Worm (Caenorhabditis elegans) whole organism, L4 larva: ENCODE measurements around the gene F46C5.1.
A peak's percentile ranks its signal among the peaks of the same experiment; 100 is the strongest.

Experiments
- D1046.2 ChIP-seq: fragments of 200-800 bp; sonication (Bioruptor generic); IDR thresholded peaks from 2 replicates; pipeline ENCODE4 v1.3.6; 2022; ENCODE audit warnings: missing genetic modification characterization, missing compliant biosample characterization
- F10B5.3 ChIP-seq: sonication (generic microtip); optimal IDR thresholded peaks from 2 replicates; lab custom pipeline; 2016; ENCODE audit warnings: mild to moderate bottlenecking, missing genetic modification characterization, missing compliant biosample characterization
- F37D6.2 ChIP-seq: sonication (generic microtip); optimal IDR thresholded peaks from 2 replicates; lab custom pipeline; 2016; ENCODE audit warnings: mild to moderate bottlenecking, missing genetic modification characterization, missing compliant biosample characterization
- R02D3.7 ChIP-seq: fragments of 150-350 bp; sonication (generic microtip); optimal IDR thresholded peaks from 3 replicates; lab custom pipeline; 2014; ENCODE audit warnings: missing biosample characterization, missing genetic modification characterization
- T20F7.1 ChIP-seq: fragments of 200-800 bp; sonication (Bioruptor generic); optimal IDR thresholded peaks from 2 replicates; lab custom pipeline; 2018; ENCODE audit warnings: mild to moderate bottlenecking, missing genetic modification characterization, missing compliant biosample characterization
- Y105C5A.15 ChIP-seq: fragments of 200-800 bp; sonication (Bioruptor generic); IDR thresholded peaks from 2 replicates; pipeline ENCODE4 v1.3.6; 2022; ENCODE audit warnings: missing genetic modification characterization, missing compliant biosample characterization
- aha-1 ChIP-seq: fragments of 150-350 bp; peaks from one replicate; lab custom pipeline; 2014; ENCODE audit warnings: missing biosample characterization, missing genetic modification characterization
- attf-4 ChIP-seq: sonication (generic microtip); optimal IDR thresholded peaks from 3 replicates; lab custom pipeline; 2017; ENCODE audit warnings: missing biosample characterization, missing genetic modification characterization
- ceh-28 ChIP-seq: fragments of 150-350 bp; optimal IDR thresholded peaks from 2 replicates; lab custom pipeline; 2014; ENCODE audit warnings: missing biosample characterization, missing genetic modification reagents, missing genetic modification characterization
- cey-2 ChIP-seq: sonication (generic microtip); optimal IDR thresholded peaks from 3 replicates; lab custom pipeline; 2017; ENCODE audit warnings: missing genetic modification characterization, mild to moderate bottlenecking, missing compliant biosample characterization, antibody characterized with exemption, borderline replicate concordance; ENCODE audit not compliant: insufficient read depth
- daf-16 ChIP-seq, 3 experiments: sonication (generic microtip); optimal IDR thresholded peaks; 2 replicates each; lab custom pipeline; 2016 to 2017; ENCODE audit warnings: missing genetic modification characterization in 3 of 3, missing genetic modification reagents in 3 of 3, mild to moderate bottlenecking in 2 of 3, missing compliant biosample characterization in 2 of 3, missing biosample characterization in 1 of 3, moderate library complexity in 1 of 3
- daf-8 ChIP-seq: fragments of 200-800 bp; sonication (Bioruptor generic); IDR thresholded peaks from 2 replicates; pipeline ENCODE4 v1.3.6; 2022; ENCODE audit warnings: missing genetic modification characterization, missing compliant biosample characterization
- dmd-6 ChIP-seq: fragments of 200-800 bp; sonication (Bioruptor generic); IDR thresholded peaks from 2 replicates; pipeline ENCODE4 v1.3.6; 2022; ENCODE audit warnings: missing genetic modification reagents, missing genetic modification characterization, missing compliant biosample characterization
- dmd-9 ChIP-seq: fragments of 200-800 bp; sonication (Bioruptor generic); IDR thresholded peaks from 2 replicates; pipeline ENCODE4 v1.3.6; 2022; ENCODE audit warnings: missing genetic modification reagents, missing genetic modification characterization, missing compliant biosample characterization
- egl-27 ChIP-seq: sonication (generic microtip); optimal IDR thresholded peaks from 3 replicates; lab custom pipeline; 2017; ENCODE audit warnings: missing biosample characterization, missing genetic modification reagents, missing genetic modification characterization
- egl-43 ChIP-seq: fragments of 200-800 bp; sonication (Bioruptor generic); IDR thresholded peaks from 2 replicates; pipeline ENCODE4 v1.3.6; 2022; ENCODE audit warnings: missing genetic modification reagents, missing genetic modification characterization, missing compliant biosample characterization
- gei-8 ChIP-seq: fragments of 200-800 bp; sonication (Bioruptor generic); optimal IDR thresholded peaks from 2 replicates; lab custom pipeline; 2018; ENCODE audit warnings: mild to moderate bottlenecking, missing genetic modification characterization, missing compliant biosample characterization
- hlh-11 ChIP-seq: fragments of 200-800 bp; sonication (Bioruptor generic); optimal IDR thresholded peaks from 2 replicates; lab custom pipeline; 2018; ENCODE audit warnings: mild to moderate bottlenecking, missing genetic modification characterization, missing compliant biosample characterization
- hlh-30 ChIP-seq: sonication (generic microtip); optimal IDR thresholded peaks from 2 replicates; lab custom pipeline; 2017; ENCODE audit warnings: antibody characterized with exemption, mild to moderate bottlenecking, missing genetic modification characterization, missing compliant biosample characterization; ENCODE audit not compliant: insufficient read depth
- jun-1 ChIP-seq: fragments of 150-350 bp; optimal IDR thresholded peaks from 2 replicates; lab custom pipeline; 2014; ENCODE audit warnings: missing biosample characterization, missing genetic modification reagents, missing genetic modification characterization
- lin-13 ChIP-seq: fragments of 150-350 bp; optimal IDR thresholded peaks from 2 replicates; lab custom pipeline; 2014; ENCODE audit warnings: missing biosample characterization, missing genetic modification reagents, missing genetic modification characterization
- lsy-2 ChIP-seq, 2 experiments: fragments of 150-350 bp in 1 of 2; sonication (generic microtip) in 1 of 2; optimal IDR thresholded peaks; 2 replicates each; lab custom pipeline; 2014 to 2017; ENCODE audit warnings: missing biosample characterization in 2 of 2, missing genetic modification characterization in 2 of 2
- mep-1 ChIP-seq: fragments of 150-350 bp; sonication (generic microtip); optimal IDR thresholded peaks from 3 replicates; lab custom pipeline; 2014; ENCODE audit warnings: missing biosample characterization, missing genetic modification characterization
- mxl-2 ChIP-seq: fragments of 200-800 bp; sonication (Bioruptor generic); conservative IDR thresholded peaks from 2 replicates; pipeline ENCODE4 v1.3.6; 2022; ENCODE audit warnings: missing genetic modification reagents, missing genetic modification characterization, missing compliant biosample characterization
- nhr-111 ChIP-seq: fragments of 200-800 bp; sonication (Bioruptor generic); optimal IDR thresholded peaks from 2 replicates; lab custom pipeline; 2018; ENCODE audit warnings: mild to moderate bottlenecking, missing genetic modification characterization, missing compliant biosample characterization
- nhr-237 ChIP-seq: sonication (generic microtip); optimal IDR thresholded peaks from 2 replicates; lab custom pipeline; 2017; ENCODE audit warnings: missing biosample characterization, missing genetic modification characterization
- nhr-28 ChIP-seq: fragments of 150-350 bp; optimal IDR thresholded peaks from 2 replicates; lab custom pipeline; 2014; ENCODE audit warnings: missing biosample characterization, missing genetic modification characterization
- nhr-41 ChIP-seq: fragments of 200-800 bp; sonication (Bioruptor generic); IDR thresholded peaks from 2 replicates; pipeline ENCODE4 v1.3.6; 2022; ENCODE audit warnings: missing genetic modification reagents, missing genetic modification characterization, missing compliant biosample characterization
- nhr-42 ChIP-seq: fragments of 200-800 bp; sonication (Bioruptor generic); IDR thresholded peaks from 2 replicates; pipeline ENCODE4 v1.3.6; 2022; ENCODE audit warnings: missing genetic modification characterization, missing compliant biosample characterization
- nhr-48 ChIP-seq: sonication (generic microtip); optimal IDR thresholded peaks from 2 replicates; lab custom pipeline; 2016; ENCODE audit warnings: mild to moderate bottlenecking, missing genetic modification characterization, missing compliant biosample characterization
- nhr-6 ChIP-seq: fragments of 150-350 bp; optimal IDR thresholded peaks from 2 replicates; lab custom pipeline; 2014; ENCODE audit warnings: missing biosample characterization, missing genetic modification characterization
- pqm-1 ChIP-seq: sonication (generic microtip); optimal IDR thresholded peaks from 2 replicates; lab custom pipeline; 2017; ENCODE audit warnings: missing biosample characterization, missing genetic modification characterization
- rbr-2 ChIP-seq: sonication (generic microtip); optimal IDR thresholded peaks from 2 replicates; lab custom pipeline; 2016; ENCODE audit warnings: missing genotype, missing genetic modification characterization, missing compliant biosample characterization
- set-16 ChIP-seq: fragments of 200-800 bp; sonication (Bioruptor generic); IDR thresholded peaks from 2 replicates; pipeline ENCODE4 v1.3.6; 2022; ENCODE audit warnings: missing genetic modification reagents, missing genetic modification characterization, missing compliant biosample characterization
- skn-1 ChIP-seq: fragments of 150-350 bp; optimal IDR thresholded peaks from 2 replicates; lab custom pipeline; 2014; ENCODE audit warnings: missing biosample characterization, missing genetic modification characterization
- spr-1 ChIP-seq: sonication (generic microtip); optimal IDR thresholded peaks from 2 replicates; lab custom pipeline; 2016; ENCODE audit warnings: mild to moderate bottlenecking, missing genetic modification characterization, missing compliant biosample characterization
- spr-3 ChIP-seq: fragments of 200-800 bp; sonication (Bioruptor generic); optimal IDR thresholded peaks from 2 replicates; lab custom pipeline; 2018; ENCODE audit warnings: mild to moderate bottlenecking, missing genetic modification characterization, missing compliant biosample characterization
- unc-39 ChIP-seq: sonication (generic microtip); optimal IDR thresholded peaks from 2 replicates; lab custom pipeline; 2017; ENCODE audit warnings: missing biosample characterization, missing genetic modification characterization
- unc-62 ChIP-seq, 3 experiments: fragments of 150-350 bp in 1 of 3; sonication (generic microtip); optimal IDR thresholded peaks in 2 of 3; peaks in 1 of 3; 1 replicate in 1 of 3; 2 replicates in 2 of 3; lab custom pipeline; 2014 to 2017; ENCODE audit warnings: missing biosample characterization in 3 of 3, missing genetic modification characterization in 3 of 3, missing genetic modification reagents in 3 of 3, missing genotype in 1 of 3
- zag-1 ChIP-seq: fragments of 150-350 bp; optimal IDR thresholded peaks from 2 replicates; lab custom pipeline; 2014; ENCODE audit warnings: missing biosample characterization, missing genetic modification characterization
- zfp-2 ChIP-seq: sonication (generic microtip); optimal IDR thresholded peaks from 2 replicates; lab custom pipeline; 2016; ENCODE audit warnings: mild to moderate bottlenecking, missing genetic modification characterization, missing compliant biosample characterization
- zfp-3 ChIP-seq: fragments of 200-800 bp; sonication (Bioruptor generic); conservative IDR thresholded peaks from 2 replicates; pipeline ENCODE4 v1.3.6; 2022; ENCODE audit warnings: missing genetic modification reagents, missing genetic modification characterization, missing compliant biosample characterization
- ztf-7 ChIP-seq: fragments of 150-350 bp; optimal IDR thresholded peaks from 2 replicates; lab custom pipeline; 2014; ENCODE audit warnings: missing biosample characterization, missing genetic modification characterization

F46C5.1 gene

ce11 chrII:8820126-8820972 lies 641 bp downstream of the F46C5.1 start (continued):
- TF ChIP-seq dmd-9 (GFP tag; lab: Robert Waterston, UW), result no peak
- TF ChIP-seq nhr-6 (tag; lab: Kevin White, UChicago), result peak; percentile 52
- no peak for TF ChIP-seq nhr-237
- TF ChIP-seq zfp-2 (tag; lab: Kevin White, UChicago), result no peak
- no peak for TF ChIP-seq pqm-1 (tag; lab: Kevin White, UChicago)
- no peak for TF ChIP-seq set-16

ce11 chrII:8818978-8819896 lies 1.8 kb downstream of the F46C5.1 start, which contains the start of gene F46C5.10:
TSS of gene F46C5.10 (minus strand) at chrII:8819028.
- TF ChIP-seq hlh-11 (tag; lab: Kevin White, UChicago), result no peak
- TF ChIP-seq mep-1 (tag; lab: Kevin White, UChicago), result peak; percentile 65
- no peak for TF ChIP-seq mxl-2 (GFP tag; lab: Robert Waterston, UW)
- no peak for TF ChIP-seq ceh-28 (tag; lab: Kevin White, UChicago)
- no peak for TF ChIP-seq set-16
- TF ChIP-seq unc-39, result no peak
- no peak for TF ChIP-seq nhr-111 (GFP tag; lab: Kevin White, UChicago)
- peak; percentile 65 for TF ChIP-seq aha-1
- no peak for TF ChIP-seq nhr-42 (GFP tag; lab: Robert Waterston, UW)
- TF ChIP-seq spr-3 (GFP tag; lab: Kevin White, UChicago), result no peak
- no peak for TF ChIP-seq nhr-41 (GFP tag; lab: Robert Waterston, UW)
- TF ChIP-seq zfp-3 (GFP tag; lab: Robert Waterston, UW), result no peak
- no peak for TF ChIP-seq zag-1
- no peak for TF ChIP-seq ztf-7 (tag; lab: Kevin White, UChicago)
- no peak for TF ChIP-seq dmd-6 (GFP tag; lab: Robert Waterston, UW)
- TF ChIP-seq hlh-30, result peak; percentile 60
- TF ChIP-seq unc-62 (GFP tag; optimal IDR thresholded peaks at IDR 0.05 in 1 of 2; lab: Kevin White, UChicago), result peak in 1 of 2 experiments; percentile 89
- TF ChIP-seq unc-62 (tag; optimal IDR thresholded peaks at IDR 0.05; lab: Kevin White, UChicago), result no peak
- TF ChIP-seq daf-16 (GFP tag; optimal IDR thresholded peaks at IDR 0.05; lab: Kevin White, UChicago), result no peak
- TF ChIP-seq daf-16 (tag; optimal IDR thresholded peaks at IDR 0.05; lab: Kevin White, UChicago), result no peak
- peak; percentile 55 for TF ChIP-seq nhr-48 (tag; lab: Kevin White, UChicago)
- TF ChIP-seq nhr-6 (tag; lab: Kevin White, UChicago), result peak; percentile 49
- no peak for TF ChIP-seq skn-1
- no peak for TF ChIP-seq gei-8 (GFP tag; lab: Kevin White, UChicago)
- no peak for TF ChIP-seq egl-43 (GFP tag; lab: Robert Waterston, UW)
- TF ChIP-seq F10B5.3 (tag; lab: Kevin White, UChicago), result no peak
- TF ChIP-seq lin-13 (GFP tag; lab: Kevin White, UChicago), result no peak
- TF ChIP-seq egl-27 (tag; lab: Kevin White, UChicago), result no peak
- no peak for TF ChIP-seq D1046.2 (GFP tag; lab: Robert Waterston, UW)
- TF ChIP-seq T20F7.1 (GFP tag; lab: Kevin White, UChicago), result no peak
- TF ChIP-seq lsy-2 (tag; optimal IDR thresholded peaks at IDR 0.05; lab: Kevin White, UChicago), result peak; percentile 10 to 53
- TF ChIP-seq nhr-28 (tag; lab: Kevin White, UChicago), result peak; percentile 25
- TF ChIP-seq F37D6.2 (tag; lab: Kevin White, UChicago), result no peak
- no peak for TF ChIP-seq cey-2 (tag; lab: Kevin White, UChicago)
- TF ChIP-seq attf-4 (tag; lab: Kevin White, UChicago), result no peak
- no peak for TF ChIP-seq R02D3.7 (tag; lab: Kevin White, UChicago)
- no peak for TF ChIP-seq spr-1 (tag; lab: Kevin White, UChicago)
- TF ChIP-seq rbr-2 (tag; lab: Kevin White, UChicago), result no peak
- TF ChIP-seq Y105C5A.15 (GFP tag; lab: Robert Waterston, UW), result no peak
- no peak for TF ChIP-seq jun-1 (tag; lab: Kevin White, UChicago)
- no peak for TF ChIP-seq daf-8 (GFP tag; lab: Robert Waterston, UW)
